Worm (Caenorhabditis elegans): ENCODE results near the gene wrt-9.
A peak's percentile ranks its signal among the peaks of the same experiment; 100 is the strongest.

wrt-9 gene

ce11 chrX:1529013-1529412, 47.4 kb upstream of the wrt-9 start (continued):
- TF ChIP-seq attf-4 (tag; optimal IDR thresholded peaks at IDR 0.05) (no peak), nhr-6 (tag; optimal IDR thresholded peaks at IDR 0.05) (peak; percentile 16), nhr-76 (tag; optimal IDR thresholded peaks at IDR 0.05) (no peak), set-16 (GFP tag; IDR thresholded peaks at IDR 0.05) (peak; percentile 78), spr-1 (tag; optimal IDR thresholded peaks at IDR 0.05) (no peak), tra-1 (GFP tag; IDR thresholded peaks at IDR 0.05) (no peak), F44E2.7 (GFP tag; IDR thresholded peaks at IDR 0.05) (no peak), egl-43 (GFP tag; IDR thresholded peaks at IDR 0.05) (no peak), duxl-1 (tag; optimal IDR thresholded peaks at IDR 0.05; ENCODE audit: poor library complexity) (no peak), ceh-32 (tag; optimal IDR thresholded peaks at IDR 0.05; ENCODE audit: poor library complexity) (no peak), mep-1 (tag; optimal IDR thresholded peaks at IDR 0.05) (peak; percentile 41), snpc-4 (tag; optimal IDR thresholded peaks at IDR 0.05) (no peak), spr-3 (GFP tag; optimal IDR thresholded peaks at IDR 0.05) (no peak), lir-3 (tag; optimal IDR thresholded peaks at IDR 0.05) (no peak), ama-1 (optimal IDR thresholded peaks at IDR 0.05) (no peak), nhr-42 (GFP tag; IDR thresholded peaks at IDR 0.05) (no peak), jun-1 (tag; optimal IDR thresholded peaks at IDR 0.05) (no peak), mxl-2 (GFP tag; conservative IDR thresholded peaks at IDR 0.05) (no peak), hlh-11 (tag; optimal IDR thresholded peaks at IDR 0.05) (peak; percentile 25), Y105C5A.15 (GFP tag; IDR thresholded peaks at IDR 0.05) (no peak), ceh-44 (GFP tag; IDR thresholded peaks at IDR 0.05) (no peak), aly-2 (tag; optimal IDR thresholded peaks at IDR 0.05) (no peak)

- TF ChIP-seq mxl-2 (GFP tag; conservative IDR thresholded peaks at IDR 0.05) (no peak), snpc-4 (tag; optimal IDR thresholded peaks at IDR 0.05) (no peak), lin-13 (GFP tag; optimal IDR thresholded peaks at IDR 0.05) (no peak), tag-97 (GFP tag; IDR thresholded peaks at IDR 0.05) (no peak), egl-27 (tag; optimal IDR thresholded peaks at IDR 0.05) (no peak), jun-1 (tag; optimal IDR thresholded peaks at IDR 0.05) (no peak), hmg-1.1 (GFP tag; IDR thresholded peaks at IDR 0.05) (no peak), nhr-28 (tag; optimal IDR thresholded peaks at IDR 0.05) (no peak), dmd-6 (GFP tag; IDR thresholded peaks at IDR 0.05) (no peak), gei-8 (GFP tag; optimal IDR thresholded peaks at IDR 0.05) (no peak), zfp-3 (GFP tag; conservative IDR thresholded peaks at IDR 0.05) (no peak)
Measured at ce11 chrX:1535261-1535660, 41.2 kb upstream of the wrt-9 start, which contains the start of gene K06A9.3. K06A9.3 (minus strand) TSS chrX:1535361.

ce11 chrX:1536138-1536537, 40.3 kb upstream of the wrt-9 start, which contains the start of gene K06A9.2:
K06A9.2 (plus strand) TSS chrX:1536366.
- TF ChIP-seq hlh-11 (tag; optimal IDR thresholded peaks at IDR 0.05) (peak; percentile 56), nhr-6 (tag; optimal IDR thresholded peaks at IDR 0.05) (no peak), snpc-4 (tag; optimal IDR thresholded peaks at IDR 0.05) (no peak), hif-1 (tag; optimal IDR thresholded peaks at IDR 0.05) (no peak), F49E8.2 (tag; optimal IDR thresholded peaks at IDR 0.05; ENCODE audit: borderline replicate concordance) (no peak), ctbp-1 (GFP tag; IDR thresholded peaks at IDR 0.05) (no peak), fos-1 (tag; optimal IDR thresholded peaks at IDR 0.05) (no peak), lin-1 (GFP tag; IDR thresholded peaks at IDR 0.05) (no peak), madf-9 (GFP tag; conservative IDR thresholded peaks at IDR 0.05) (no peak), ceh-20 (GFP tag; IDR thresholded peaks at IDR 0.05) (no peak), F26F4.8 (GFP tag; conservative IDR thresholded peaks at IDR 0.05) (no peak), daf-12 (tag; optimal IDR thresholded peaks at IDR 0.05) (no peak), dve-1 (tag; optimal IDR thresholded peaks at IDR 0.05; ENCODE audit: insufficient read depth) (no peak), nhr-41 (GFP tag; IDR thresholded peaks at IDR 0.05) (no peak), spr-3 (GFP tag; optimal IDR thresholded peaks at IDR 0.05) (no peak), nhr-11 (tag; optimal IDR thresholded peaks at IDR 0.05) (peak; percentile 85), nhr-28 (tag; optimal IDR thresholded peaks at IDR 0.05) (peak; percentile 1), pha-4 (GFP tag; IDR thresholded peaks at IDR 0.05) (no peak), pha-4 (tag; optimal IDR thresholded peaks at IDR 0.05) (no peak), hlh-30 (tag; optimal IDR thresholded peaks at IDR 0.05; ENCODE audit: insufficient read depth) (peak; percentile 55), daf-16 (GFP tag; optimal IDR thresholded peaks at IDR 0.05) (peak in 1 of 2 experiments; percentile 76), daf-16 (tag; optimal IDR thresholded peaks at IDR 0.05) (no peak), tra-1 (GFP tag; IDR thresholded peaks at IDR 0.05) (no peak), zip-2 (tag; optimal IDR thresholded peaks at IDR 0.05) (no peak), ces-1 (GFP tag; optimal IDR thresholded peaks at IDR 0.05) (no peak), duxl-1 (tag; optimal IDR thresholded peaks at IDR 0.05; ENCODE audit: poor library complexity) (no peak)
